In the genomic region with DNA sequence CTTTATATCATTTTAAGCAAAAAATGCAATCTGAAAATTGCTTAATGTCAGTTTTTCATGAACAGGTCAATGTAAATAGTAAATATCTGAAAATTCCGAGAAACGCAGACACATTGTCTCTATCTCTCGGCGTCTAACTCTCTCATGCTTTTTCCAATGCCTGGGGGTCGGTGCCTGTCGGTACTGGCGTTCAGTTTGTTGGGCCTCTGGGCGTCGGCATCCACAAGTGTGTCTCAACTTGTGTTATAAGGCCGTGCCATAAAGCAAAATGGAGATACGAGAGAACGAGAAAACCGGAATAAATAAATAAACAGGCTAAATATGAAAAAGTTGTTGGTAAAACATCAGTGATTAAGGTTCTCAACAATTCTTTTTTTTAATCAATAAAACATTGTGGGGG, we compare ENCODE assay signal across 3 worm cellular contexts.
TF ChIP-seq lines count a peak whose summit lies in the region.

No protein-coding gene starts in this region.

TF ChIP-seq in whole organism, L2 larva, 48 proteins besides CTCF, POLR2A, EP300 and RAD21 (continued from another document):
- TF ChIP-seq skn-1 (tag; optimal IDR thresholded peaks at IDR 0.05; lab: Kevin White, UChicago) (peak; percentile 88), fos-1 (tag; optimal IDR thresholded peaks at IDR 0.05; lab: Kevin White, UChicago) (peak; percentile 50)

TF ChIP-seq in whole organism, L3 larva, 47 proteins besides CTCF, POLR2A, EP300 and RAD21 (continued from another document):
- peak; percentile 57 for TF ChIP-seq nfya-1 (tag; optimal IDR thresholded peaks at IDR 0.05; lab: Kevin White, UChicago; ENCODE audit: insufficient read depth)
- TF ChIP-seq skn-1 (tag; optimal IDR thresholded peaks at IDR 0.05; lab: Kevin White, UChicago) = no peak
- no peak for TF ChIP-seq nhr-11 (tag; optimal IDR thresholded peaks at IDR 0.05; lab: Kevin White, UChicago)
TF ChIP-seq in whole organism, L3 larva: peak in this region for 11.

TF ChIP-seq in whole organism, L4 larva, 104 proteins besides CTCF, POLR2A, EP300 and RAD21 (continued from another document):
- TF ChIP-seq daf-16 (GFP tag; optimal IDR thresholded peaks at IDR 0.05; lab: Kevin White, UChicago) = peak in 1 of 2 experiments; percentile 86
- peak; percentile 88 for TF ChIP-seq daf-16 (tag; optimal IDR thresholded peaks at IDR 0.05; lab: Kevin White, UChicago)
- peak; percentile 16 for TF ChIP-seq mxl-3 (GFP tag; optimal IDR thresholded peaks at IDR 0.05; lab: Kevin White, UChicago)
- TF ChIP-seq pha-4 (GFP tag; IDR thresholded peaks at IDR 0.05; lab: Robert Waterston, UW) = no peak
- TF ChIP-seq pha-4 (tag; optimal IDR thresholded peaks at IDR 0.05; lab: Kevin White, UChicago) = no peak
- no peak for TF ChIP-seq dmd-8 (GFP tag; IDR thresholded peaks at IDR 0.05; lab: Robert Waterston, UW)
- 0 out of 2 replicates have a peak, but pooled peaks have one; percentile 54 for TF ChIP-seq php-3 (GFP tag; IDR thresholded peaks at IDR 0.05; lab: Robert Waterston, UW)
- peak in 1 of 2 experiments; percentile 57 for TF ChIP-seq mdl-1 (tag; optimal IDR thresholded peaks at IDR 0.05; lab: Kevin White, UChicago)
- no peak for TF ChIP-seq F10B5.3 (tag; optimal IDR thresholded peaks at IDR 0.05; lab: Kevin White, UChicago)
- no peak for TF ChIP-seq nhr-76 (tag; optimal IDR thresholded peaks at IDR 0.05; lab: Kevin White, UChicago)
- TF ChIP-seq fkh-10 (GFP tag; optimal IDR thresholded peaks at IDR 0.05; lab: Kevin White, UChicago) = no peak
- no peak for TF ChIP-seq ces-1 (GFP tag; optimal IDR thresholded peaks at IDR 0.05; lab: Kevin White, UChicago)
- no peak for TF ChIP-seq ZK337.2 (GFP tag; IDR thresholded peaks at IDR 0.05; lab: Robert Waterston, UW)
- no peak for TF ChIP-seq F26F4.8 (GFP tag; conservative IDR thresholded peaks at IDR 0.05; lab: Robert Waterston, UW)
- no peak for TF ChIP-seq nhr-42 (GFP tag; IDR thresholded peaks at IDR 0.05; lab: Robert Waterston, UW)
- no peak for TF ChIP-seq nhr-237 (tag; optimal IDR thresholded peaks at IDR 0.05; lab: Kevin White, UChicago)
- TF ChIP-seq R02D3.7 (tag; optimal IDR thresholded peaks at IDR 0.05; lab: Kevin White, UChicago) = no peak
- TF ChIP-seq D1046.2 (GFP tag; IDR thresholded peaks at IDR 0.05; lab: Robert Waterston, UW) = no peak
- TF ChIP-seq spr-3 (GFP tag; optimal IDR thresholded peaks at IDR 0.05; lab: Kevin White, UChicago) = no peak
- no peak for TF ChIP-seq lin-38 (GFP tag; IDR thresholded peaks at IDR 0.05; lab: Robert Waterston, UW)
- TF ChIP-seq vab-7 (GFP tag; IDR thresholded peaks at IDR 0.05; lab: Robert Waterston, UW) = 0 out of 2 replicates have a peak, but pooled peaks have one; percentile 16
- TF ChIP-seq dpl-1 (GFP tag; optimal IDR thresholded peaks at IDR 0.05; lab: Kevin White, UChicago) = peak; percentile 11
- TF ChIP-seq lin-13 (GFP tag; optimal IDR thresholded peaks at IDR 0.05; lab: Kevin White, UChicago) = no peak
- TF ChIP-seq Y5F2A.4 (GFP tag; optimal IDR thresholded peaks at IDR 0.05; lab: Kevin White, UChicago) = no peak
- 0 out of 2 replicates have a peak, but pooled peaks have one; percentile 5 for TF ChIP-seq dmd-9 (GFP tag; IDR thresholded peaks at IDR 0.05; lab: Robert Waterston, UW)
- TF ChIP-seq daf-19 (GFP tag; conservative IDR thresholded peaks at IDR 0.05; lab: Robert Waterston, UW) = no peak
- no peak for TF ChIP-seq daf-8 (GFP tag; IDR thresholded peaks at IDR 0.05; lab: Robert Waterston, UW)
- TF ChIP-seq saeg-2 (GFP tag; IDR thresholded peaks at IDR 0.05; lab: Robert Waterston, UW) = no peak
- TF ChIP-seq tag-97 (GFP tag; IDR thresholded peaks at IDR 0.05; lab: Robert Waterston, UW) = no peak
- TF ChIP-seq mep-1 (tag; optimal IDR thresholded peaks at IDR 0.05; lab: Kevin White, UChicago) = peak; percentile 57
- no peak for TF ChIP-seq aly-2 (tag; optimal IDR thresholded peaks at IDR 0.05; lab: Kevin White, UChicago)
- TF ChIP-seq T26A8.4 (GFP tag; IDR thresholded peaks at IDR 0.05; lab: Robert Waterston, UW) = no peak
- no peak for TF ChIP-seq F37D6.2 (tag; optimal IDR thresholded peaks at IDR 0.05; lab: Kevin White, UChicago)
- TF ChIP-seq F49E8.2 (tag; optimal IDR thresholded peaks at IDR 0.05; lab: Kevin White, UChicago; ENCODE audit: borderline replicate concordance) = no peak
- no peak for TF ChIP-seq ztf-11 (tag; optimal IDR thresholded peaks at IDR 0.05; lab: Kevin White, UChicago)
- TF ChIP-seq dve-1 (tag; optimal IDR thresholded peaks at IDR 0.05; lab: Kevin White, UChicago; ENCODE audit: insufficient read depth) = peak; percentile 71
- TF ChIP-seq nhr-28 (tag; optimal IDR thresholded peaks at IDR 0.05; lab: Kevin White, UChicago) = peak; percentile 50
- TF ChIP-seq set-16 (GFP tag; IDR thresholded peaks at IDR 0.05; lab: Robert Waterston, UW) = no peak
- peak; percentile 64 for TF ChIP-seq nhr-6 (tag; optimal IDR thresholded peaks at IDR 0.05; lab: Kevin White, UChicago)
- TF ChIP-seq duxl-1 (tag; optimal IDR thresholded peaks at IDR 0.05; lab: Kevin White, UChicago; ENCODE audit: poor library complexity) = peak; percentile 15
- no peak for TF ChIP-seq mes-2 (tag; optimal IDR thresholded peaks at IDR 0.05; lab: Kevin White, UChicago; ENCODE audit: poor library complexity, severe bottlenecking)
- TF ChIP-seq ceh-44 (GFP tag; IDR thresholded peaks at IDR 0.05; lab: Robert Waterston, UW) = no peak
- TF ChIP-seq pqm-1 (tag; optimal IDR thresholded peaks at IDR 0.05; lab: Kevin White, UChicago) = no peak
- peak; percentile 45 for TF ChIP-seq hlh-30 (tag; optimal IDR thresholded peaks at IDR 0.05; lab: Kevin White, UChicago; ENCODE audit: insufficient read depth)
- TF ChIP-seq nhr-11 (tag; optimal IDR thresholded peaks at IDR 0.05; lab: Kevin White, UChicago) = peak; percentile 43
- TF ChIP-seq spr-1 (tag; optimal IDR thresholded peaks at IDR 0.05; lab: Kevin White, UChicago) = no peak
- no peak for TF ChIP-seq cey-2 (tag; optimal IDR thresholded peaks at IDR 0.05; lab: Kevin White, UChicago; ENCODE audit: borderline replicate concordance, insufficient read depth)
- no peak for TF ChIP-seq ama-1 (optimal IDR thresholded peaks at IDR 0.05; lab: Kevin White, UChicago)
- TF ChIP-seq zip-2 (tag; optimal IDR thresholded peaks at IDR 0.05; lab: Kevin White, UChicago) = no peak
- no peak for TF ChIP-seq lin-1 (GFP tag; IDR thresholded peaks at IDR 0.05; lab: Robert Waterston, UW)
- TF ChIP-seq dmd-6 (GFP tag; IDR thresholded peaks at IDR 0.05; lab: Robert Waterston, UW) = 0 out of 2 replicates have a peak, but pooled peaks have one; percentile 18
- peak; percentile 76 for TF ChIP-seq hlh-11 (tag; optimal IDR thresholded peaks at IDR 0.05; lab: Kevin White, UChicago)
- no peak for TF ChIP-seq Y105C5A.15 (GFP tag; IDR thresholded peaks at IDR 0.05; lab: Robert Waterston, UW)
- 0 out of 2 replicates have a peak, but pooled peaks have one; percentile 19 for TF ChIP-seq ctbp-1 (GFP tag; IDR thresholded peaks at IDR 0.05; lab: Robert Waterston, UW)
- no peak for TF ChIP-seq unc-62 (GFP tag; optimal IDR thresholded peaks at IDR 0.05 in 1 of 2; lab: Kevin White, UChicago)
- no peak for TF ChIP-seq unc-62 (tag; optimal IDR thresholded peaks at IDR 0.05; lab: Kevin White, UChicago)
- peak; percentile 5 for TF ChIP-seq rbr-2 (tag; optimal IDR thresholded peaks at IDR 0.05; lab: Kevin White, UChicago)
- no peak for TF ChIP-seq unc-39 (tag; optimal IDR thresholded peaks at IDR 0.05; lab: Kevin White, UChicago)
- no peak for TF ChIP-seq lir-3 (tag; optimal IDR thresholded peaks at IDR 0.05; lab: Kevin White, UChicago)
- TF ChIP-seq lin-39 (tag; optimal IDR thresholded peaks at IDR 0.05; lab: Kevin White, UChicago) = no peak
- TF ChIP-seq Y75B8A.6 (GFP tag; IDR thresholded peaks at IDR 0.05; lab: Robert Waterston, UW) = no peak
- no peak for TF ChIP-seq lin-29 (GFP tag; IDR thresholded peaks at IDR 0.05; lab: Robert Waterston, UW)
- TF ChIP-seq ceh-20 (GFP tag; IDR thresholded peaks at IDR 0.05; lab: Robert Waterston, UW) = 0 out of 2 replicates have a peak, but pooled peaks have one; percentile 17
- no peak for TF ChIP-seq zfp-2 (tag; optimal IDR thresholded peaks at IDR 0.05; lab: Kevin White, UChicago)
- no peak for TF ChIP-seq nhr-10 (tag; optimal IDR thresholded peaks at IDR 0.05; lab: Kevin White, UChicago)
- TF ChIP-seq aha-1 (tag; lab: Kevin White, UChicago) = no peak
- peak in 1 of 2 experiments; percentile 23 for TF ChIP-seq hif-1 (tag; optimal IDR thresholded peaks at IDR 0.05; lab: Kevin White, UChicago)
- no peak for TF ChIP-seq nhr-48 (tag; optimal IDR thresholded peaks at IDR 0.05; lab: Kevin White, UChicago)
- no peak for TF ChIP-seq mxl-2 (GFP tag; conservative IDR thresholded peaks at IDR 0.05; lab: Robert Waterston, UW)
- TF ChIP-seq ceh-32 (tag; optimal IDR thresholded peaks at IDR 0.05; lab: Kevin White, UChicago; ENCODE audit: poor library complexity) = no peak
- no peak for TF ChIP-seq F44E2.7 (GFP tag; IDR thresholded peaks at IDR 0.05; lab: Robert Waterston, UW)
- TF ChIP-seq Y48G9A.11 (GFP tag; IDR thresholded peaks at IDR 0.05; lab: Robert Waterston, UW) = no peak
- no peak for TF ChIP-seq lim-7 (GFP tag; IDR thresholded peaks at IDR 0.05; lab: Robert Waterston, UW)
- peak; percentile 16 for TF ChIP-seq nhr-77 (tag; optimal IDR thresholded peaks at IDR 0.05; lab: Kevin White, UChicago)
- no peak for TF ChIP-seq nhr-102 (tag; optimal IDR thresholded peaks at IDR 0.05; lab: Kevin White, UChicago)
- no peak for TF ChIP-seq egl-27 (tag; optimal IDR thresholded peaks at IDR 0.05; lab: Kevin White, UChicago)
- no peak for TF ChIP-seq jun-1 (tag; optimal IDR thresholded peaks at IDR 0.05; lab: Kevin White, UChicago)
- no peak for TF ChIP-seq ZK546.5 (tag; optimal IDR thresholded peaks at IDR 0.05; lab: Kevin White, UChicago)
- no peak for TF ChIP-seq T20F7.1 (GFP tag; optimal IDR thresholded peaks at IDR 0.05; lab: Kevin White, UChicago)
- TF ChIP-seq fos-1 (tag; optimal IDR thresholded peaks at IDR 0.05; lab: Kevin White, UChicago) = no peak
- TF ChIP-seq unc-130 (GFP tag; optimal IDR thresholded peaks at IDR 0.05; lab: Kevin White, UChicago) = no peak
- TF ChIP-seq hmg-1.1 (GFP tag; IDR thresholded peaks at IDR 0.05; lab: Robert Waterston, UW) = peak; percentile 40; the same call in 1 of the 2 replicates
- no peak for TF ChIP-seq zip-11 (GFP tag; IDR thresholded peaks at IDR 0.05; lab: Robert Waterston, UW)
- no peak for TF ChIP-seq attf-4 (tag; optimal IDR thresholded peaks at IDR 0.05; lab: Kevin White, UChicago)
- no peak for TF ChIP-seq ceh-28 (tag; optimal IDR thresholded peaks at IDR 0.05; lab: Kevin White, UChicago)
- TF ChIP-seq ceh-82 (tag; optimal IDR thresholded peaks at IDR 0.05; lab: Kevin White, UChicago) = no peak
